Fruit fly (Drosophila melanogaster) whole organism, embryonic: ENCODE measurements around the gene Pino.

Source experiments
- Ada2b ChIP-seq: fragments of 200-800 bp; sonication (Bioruptor generic); IDR thresholded peaks from 2 replicates; pipeline ENCODE4 v1.3.6; 2022; ENCODE audit warnings: missing biosample characterization, missing genetic modification characterization
- Bgb ChIP-seq: fragments of 200-800 bp; sonication (Bioruptor generic); IDR thresholded peaks from 2 replicates; pipeline ENCODE4 v1.3.6; 2022; ENCODE audit warnings: missing biosample characterization, missing genetic modification characterization; ENCODE audit not compliant: partially characterized antibody
- Blimp-1 ChIP-seq: fragments of 200-800 bp; sonication (Bioruptor generic); optimal IDR thresholded peaks from 3 replicates; lab custom pipeline; 2018; ENCODE audit warnings: missing biosample characterization, missing genetic modification characterization, mild to moderate bottlenecking, moderate library complexity, missing genetic modification reagents
- CG10431 ChIP-seq: fragments of 200-800 bp; sonication (Bioruptor generic); optimal IDR thresholded peaks from 3 replicates; lab custom pipeline; 2018; ENCODE audit warnings: missing biosample characterization, mild to moderate bottlenecking, missing genetic modification characterization
- CG11247 ChIP-seq: fragments of 200-800 bp; sonication (Bioruptor generic); IDR thresholded peaks from 2 replicates; pipeline ENCODE4 v1.3.6; 2022; ENCODE audit warnings: missing biosample characterization, missing genetic modification characterization
- CG11504 ChIP-seq: fragments of 200-800 bp; sonication (Bioruptor generic); optimal IDR thresholded peaks from 3 replicates; lab custom pipeline; 2019; ENCODE audit warnings: missing biosample characterization, mild to moderate bottlenecking, missing genetic modification characterization, moderate library complexity
- CG13624 ChIP-seq: fragments of 200-800 bp; sonication (Bioruptor generic); optimal IDR thresholded peaks from 2 replicates; lab custom pipeline; 2016; ENCODE audit warnings: missing biosample characterization, missing genetic modification characterization
- CG14710 ChIP-seq: fragments of 200-800 bp; sonication (Bioruptor generic); optimal IDR thresholded peaks from 3 replicates; lab custom pipeline; 2019; ENCODE audit warnings: missing biosample characterization, mild to moderate bottlenecking, missing genetic modification characterization, moderate library complexity
- CG15696 ChIP-seq: fragments of 200-800 bp; sonication (Bioruptor generic); optimal IDR thresholded peaks from 2 replicates; lab custom pipeline; 2019; ENCODE audit warnings: missing biosample characterization, mild to moderate bottlenecking, missing genetic modification characterization, moderate library complexity
- CG16815 ChIP-seq: fragments of 200-800 bp; sonication (Bioruptor generic); optimal IDR thresholded peaks from 3 replicates; lab custom pipeline; 2017; ENCODE audit warnings: missing biosample characterization, mild to moderate bottlenecking, missing genetic modification characterization
- CG17568 ChIP-seq: fragments of 200-800 bp; sonication (Bioruptor generic); optimal IDR thresholded peaks from 2 replicates; lab custom pipeline; 2018; ENCODE audit warnings: missing biosample characterization, mild to moderate bottlenecking, missing genetic modification characterization, moderate library complexity
- CG2116 ChIP-seq: fragments of 200-800 bp; sonication (Bioruptor generic); optimal IDR thresholded peaks from 3 replicates; lab custom pipeline; 2018; ENCODE audit warnings: missing biosample characterization, mild to moderate bottlenecking, missing genetic modification characterization
- CG2202 ChIP-seq: fragments of 200-800 bp; sonication (Bioruptor generic); optimal IDR thresholded peaks from 2 replicates; lab custom pipeline; 2018; ENCODE audit warnings: missing biosample characterization, mild to moderate bottlenecking, missing genetic modification characterization
- CG2889 ChIP-seq: fragments of 200-800 bp; sonication (Bioruptor generic); IDR thresholded peaks from 3 replicates; pipeline ENCODE4 v1.3.6; 2022; ENCODE audit warnings: missing biosample characterization, missing genetic modification characterization
- CG31224 ChIP-seq: fragments of 200-800 bp; sonication (Bioruptor generic); IDR thresholded peaks from 2 replicates; pipeline ENCODE4 v1.3.6; 2022; ENCODE audit warnings: missing biosample characterization, missing genetic modification characterization
- CG31441 ChIP-seq: fragments of 200-800 bp; sonication (Bioruptor generic); IDR thresholded peaks from 2 replicates; pipeline ENCODE4 v1.3.6; 2022; ENCODE audit warnings: missing biosample characterization, missing genetic modification characterization
- CG34376 ChIP-seq: fragments of 200-800 bp; sonication (Bioruptor generic); optimal IDR thresholded peaks from 2 replicates; lab custom pipeline; 2018; ENCODE audit warnings: missing biosample characterization, mild to moderate bottlenecking, missing genetic modification characterization
- CG4707 ChIP-seq: fragments of 200-800 bp; sonication (Bioruptor generic); optimal IDR thresholded peaks from 2 replicates; lab custom pipeline; 2018; ENCODE audit warnings: missing biosample characterization, mild to moderate bottlenecking, missing genetic modification characterization, moderate library complexity
- CG4820 ChIP-seq: fragments of 200-800 bp; sonication (Bioruptor generic); optimal IDR thresholded peaks from 3 replicates; lab custom pipeline; 2016; ENCODE audit warnings: missing biosample characterization, missing genetic modification characterization
- CG5180 ChIP-seq: fragments of 200-800 bp; sonication (Bioruptor generic); optimal IDR thresholded peaks from 3 replicates; lab custom pipeline; 2017; ENCODE audit warnings: missing biosample characterization, missing genetic modification characterization, mild to moderate bottlenecking, moderate library complexity, missing genetic modification reagents
- CG6272 ChIP-seq: fragments of 200-800 bp; sonication (Bioruptor generic); IDR thresholded peaks from 2 replicates; pipeline ENCODE4 v1.3.6; 2022; ENCODE audit warnings: missing biosample characterization, missing genetic modification characterization
- CG6791 ChIP-seq: fragments of 200-800 bp; sonication (Bioruptor generic); IDR thresholded peaks from 3 replicates; pipeline ENCODE4 v1.3.6; 2022; ENCODE audit warnings: missing biosample characterization, missing genetic modification characterization; ENCODE audit not compliant: partially characterized antibody
- CG7786 ChIP-seq: fragments of 200-800 bp; sonication (Bioruptor generic); optimal IDR thresholded peaks from 2 replicates; lab custom pipeline; 2016; ENCODE audit warnings: missing biosample characterization, missing genetic modification characterization
- CG7987 ChIP-seq: fragments of 200-800 bp; sonication (Bioruptor generic); optimal IDR thresholded peaks from 2 replicates; lab custom pipeline; 2018; ENCODE audit warnings: missing biosample characterization, mild to moderate bottlenecking, missing genetic modification characterization, moderate library complexity
- CG8359 ChIP-seq: fragments of 200-800 bp; sonication (Bioruptor generic); optimal IDR thresholded peaks from 2 replicates; lab custom pipeline; 2017; ENCODE audit warnings: missing biosample characterization, mild to moderate bottlenecking, missing genetic modification characterization, borderline replicate concordance
- CHES-1-like ChIP-seq: fragments of 200-800 bp; sonication (Bioruptor generic); optimal IDR thresholded peaks from 2 replicates; lab custom pipeline; 2016; ENCODE audit warnings: missing biosample characterization, missing genetic modification characterization
- Dip2 ChIP-seq: fragments of 200-800 bp; sonication (Bioruptor generic); IDR thresholded peaks from 2 replicates; pipeline ENCODE4 v1.3.6; 2022; ENCODE audit warnings: missing biosample characterization, missing genetic modification characterization
- Dip3 ChIP-seq: fragments of 200-800 bp; sonication (Bioruptor generic); optimal IDR thresholded peaks from 3 replicates; lab custom pipeline; 2016; ENCODE audit warnings: missing biosample characterization, missing genetic modification characterization
- Hr78 ChIP-seq, 2 experiments: fragments of 200-800 bp in 1 of 2; fragments of >200 bp in 1 of 2; sonication (Bioruptor generic) in 1 of 2; optimal IDR thresholded peaks; 2 replicates each; lab custom pipeline; 2017 to 2019; ENCODE audit warnings: missing biosample characterization in 2 of 2, missing genetic modification characterization in 2 of 2, mild to moderate bottlenecking in 1 of 2, moderate library complexity in 1 of 2
- Max ChIP-seq: fragments of 200-800 bp; sonication (Bioruptor generic); optimal IDR thresholded peaks from 2 replicates; lab custom pipeline; 2016; ENCODE audit warnings: missing biosample characterization, mild to moderate bottlenecking, missing genetic modification characterization
- Mrtf ChIP-seq: fragments of 200-800 bp; sonication (Bioruptor generic); IDR thresholded peaks from 3 replicates; pipeline ENCODE4 v1.3.6; 2022; ENCODE audit warnings: missing biosample characterization, missing genetic modification characterization
- Nf-YA ChIP-seq: fragments of 200-800 bp; sonication (Bioruptor generic); IDR thresholded peaks from 2 replicates; pipeline ENCODE4 v1.3.6; 2022; ENCODE audit warnings: missing biosample characterization, missing genetic modification characterization
- PHDP ChIP-seq: fragments of 200-800 bp; sonication (Bioruptor generic); optimal IDR thresholded peaks from 3 replicates; lab custom pipeline; 2018; ENCODE audit warnings: missing biosample characterization, mild to moderate bottlenecking, missing genetic modification characterization, moderate library complexity
- Rx ChIP-seq: fragments of 200-800 bp; sonication (Bioruptor generic); IDR thresholded peaks from 2 replicates; pipeline ENCODE4 v1.3.6; 2022; ENCODE audit warnings: missing biosample characterization, missing genetic modification characterization
- Sin3A ChIP-seq: fragments of >200 bp; optimal IDR thresholded peaks from 2 replicates; lab custom pipeline; 2018
- Trl ChIP-seq, 3 experiments: fragments of >200 bp in 2 of 3; fragments of 200-800 bp in 1 of 3; sonication (Bioruptor generic) in 1 of 3; optimal IDR thresholded peaks; 2 replicates in 1 of 3; 3 replicates in 2 of 3; lab custom pipeline; 2016 to 2017; ENCODE audit warnings: missing biosample characterization in 1 of 3, missing genetic modification characterization in 1 of 3
- az2 ChIP-seq: fragments of 200-800 bp; sonication (Bioruptor generic); optimal IDR thresholded peaks from 3 replicates; lab custom pipeline; 2016; ENCODE audit warnings: missing biosample characterization, missing genetic modification characterization
- caup ChIP-seq: fragments of 200-800 bp; sonication (Bioruptor generic); optimal IDR thresholded peaks from 3 replicates; lab custom pipeline; 2017; ENCODE audit warnings: missing biosample characterization, mild to moderate bottlenecking, missing genetic modification characterization, moderate library complexity; ENCODE audit not compliant: severe bottlenecking
- exex ChIP-seq: fragments of 200-800 bp; sonication (Bioruptor generic); optimal IDR thresholded peaks from 4 replicates; lab custom pipeline; 2018; ENCODE audit warnings: missing biosample characterization, mild to moderate bottlenecking, missing genetic modification characterization, moderate library complexity
- gcm ChIP-seq: fragments of 200-800 bp; sonication (Bioruptor generic); optimal IDR thresholded peaks from 2 replicates; lab custom pipeline; 2019; ENCODE audit warnings: missing biosample characterization, mild to moderate bottlenecking, missing genetic modification characterization, moderate library complexity
- grau ChIP-seq: fragments of 200-800 bp; optimal IDR thresholded peaks from 3 replicates; lab custom pipeline; 2019; ENCODE audit warnings: missing biosample characterization, mild to moderate bottlenecking, missing genetic modification characterization, moderate library complexity
- insv ChIP-seq, 2 experiments: fragments of 200-800 bp; sonication (Bioruptor generic); optimal IDR thresholded peaks; 3 replicates each; lab custom pipeline; 2016 to 2018; ENCODE audit warnings: missing biosample characterization in 2 of 2, missing genetic modification characterization in 2 of 2
- inv ChIP-seq: fragments of 200-800 bp; sonication (Bioruptor generic); IDR thresholded peaks from 2 replicates; pipeline ENCODE4 v1.3.6; 2022; ENCODE audit warnings: missing biosample characterization, missing genetic modification characterization; ENCODE audit not compliant: partially characterized antibody
- org-1 ChIP-seq: fragments of 200-800 bp; sonication (Bioruptor generic); optimal IDR thresholded peaks from 2 replicates; lab custom pipeline; 2017; ENCODE audit warnings: missing biosample characterization, missing genetic modification characterization
- pum ChIP-seq: fragments of 200-800 bp; sonication (Bioruptor generic); optimal IDR thresholded peaks from 2 replicates; lab custom pipeline; 2016; ENCODE audit warnings: missing biosample characterization, missing genetic modification characterization
- pzg ChIP-seq: fragments of 200-800 bp; sonication (Bioruptor generic); optimal IDR thresholded peaks from 3 replicates; lab custom pipeline; 2018; ENCODE audit warnings: missing biosample characterization, mild to moderate bottlenecking, missing genetic modification characterization, moderate library complexity
- rib ChIP-seq: fragments of 200-800 bp; sonication (Bioruptor generic); IDR thresholded peaks from 2 replicates; pipeline ENCODE4 v1.3.6; 2022; ENCODE audit warnings: missing biosample characterization, missing genetic modification characterization
- slou ChIP-seq: fragments of 200-800 bp; sonication (Bioruptor generic); optimal IDR thresholded peaks from 3 replicates; lab custom pipeline; 2016; ENCODE audit warnings: missing biosample characterization, missing genetic modification characterization
- zfh2 ChIP-seq: fragments of 200-800 bp; sonication (Bioruptor generic); optimal IDR thresholded peaks from 2 replicates; lab custom pipeline; 2016; ENCODE audit warnings: missing biosample characterization, missing genetic modification characterization

The Pino gene

dm6 chr2L:1123078-1123818, 5.5 kb downstream of the Pino start (continued):
- TF ChIP-seq CG10431 (GFP tag; lab: Kevin White, UChicago) (peak; percentile 33), grau (tag; lab: Kevin White, UChicago) (peak; percentile 28), slou (GFP tag; lab: Kevin White, UChicago) (no peak), gcm (GFP tag; lab: Kevin White, UChicago) (peak; percentile 55), CG17568 (GFP tag; lab: Kevin White, UChicago) (peak; percentile 56), CG31224 (GFP tag; lab: Robert Waterston, UW) (no peak), CG16815 (GFP tag; lab: Kevin White, UChicago) (no peak), Dip2 (GFP tag; lab: Robert Waterston, UW) (no peak), PHDP (tag; lab: Kevin White, UChicago) (peak; percentile 65), CG15696 (tag; lab: Kevin White, UChicago) (peak; percentile 83), Hr78 (GFP tag; optimal IDR thresholded peaks at IDR 0.05; lab: Kevin White, UChicago) (no peak), CG13624 (GFP tag; lab: Kevin White, UChicago) (no peak), Max (peak; percentile 47), Ada2b (GFP tag; lab: Robert Waterston, UW) (no peak), CG2889 (GFP tag; lab: Robert Waterston, UW) (no peak), CG4820 (GFP tag; lab: Kevin White, UChicago) (peak; percentile 40), Sin3A (lab: Kevin White, UChicago) (no peak), zfh2 (GFP tag; lab: Kevin White, UChicago) (no peak), caup (GFP tag; lab: Kevin White, UChicago) (peak; percentile 19), inv (GFP tag; lab: Robert Waterston, UW) (no peak), CG7786 (GFP tag; lab: Kevin White, UChicago) (no peak), CG31441 (GFP tag; lab: Robert Waterston, UW) (peak; percentile 55; the same call in 1 of the 2 replicates), az2 (GFP tag; lab: Kevin White, UChicago) (no peak), CG11247 (GFP tag; lab: Robert Waterston, UW) (no peak), CG6791 (GFP tag; lab: Robert Waterston, UW) (no peak), exex (peak; percentile 14), pzg (GFP tag; lab: Kevin White, UChicago) (no peak), CG14710 (tag; lab: Kevin White, UChicago) (peak; percentile 72), CG7987 (GFP tag; lab: Kevin White, UChicago) (no peak), CG5180 (GFP tag; lab: Kevin White, UChicago) (peak; percentile 5), pum (GFP tag; lab: Kevin White, UChicago) (no peak), org-1 (GFP tag; lab: Kevin White, UChicago) (peak; percentile 55), Bgb (GFP tag; lab: Robert Waterston, UW) (no peak), CG8359 (GFP tag; lab: Kevin White, UChicago) (peak; percentile 59), CG2202 (tag; lab: Kevin White, UChicago) (peak; percentile 76), Blimp-1 (GFP tag; lab: Kevin White, UChicago) (peak; percentile 77), Nf-YA (GFP tag; lab: Robert Waterston, UW) (no peak), insv (GFP tag; optimal IDR thresholded peaks at IDR 0.05; lab: Kevin White, UChicago) (no peak), CG34376 (GFP tag; lab: Kevin White, UChicago) (no peak), Trl (optimal IDR thresholded peaks at IDR 0.05; lab: Kevin White, UChicago) (no peak), Trl (GFP tag; optimal IDR thresholded peaks at IDR 0.05; lab: Kevin White, UChicago) (no peak), CG4707 (GFP tag; lab: Kevin White, UChicago) (peak; percentile 55), Dip3 (GFP tag; lab: Kevin White, UChicago) (no peak), CG6272 (GFP tag; lab: Robert Waterston, UW) (no peak), CG11504 (tag; lab: Kevin White, UChicago) (peak; percentile 67), Mrtf (GFP tag; lab: Robert Waterston, UW) (no peak), CG2116 (GFP tag; lab: Kevin White, UChicago) (peak; percentile 17), rib (GFP tag; lab: Robert Waterston, UW) (no peak), CHES-1-like (GFP tag; lab: Kevin White, UChicago) (no peak), Rx (GFP tag; lab: Robert Waterston, UW) (no peak)
